Fruit fly (Drosophila melanogaster) whole organism, pupa: ENCODE results near the gene CG17751.

Experiments used
- CG17806 ChIP-seq: fragments of 200-800 bp; sonication (Bioruptor generic); optimal IDR thresholded peaks from 2 replicates; lab custom pipeline; 2018; ENCODE audit warnings: missing biosample characterization, mild to moderate bottlenecking, missing genetic modification characterization, moderate library complexity
- CG8159 ChIP-seq: fragments of 200-800 bp; sonication (Bioruptor generic); optimal IDR thresholded peaks from 3 replicates; lab custom pipeline; 2018; ENCODE audit warnings: missing biosample characterization, mild to moderate bottlenecking, missing genetic modification characterization, moderate library complexity

DNA sequence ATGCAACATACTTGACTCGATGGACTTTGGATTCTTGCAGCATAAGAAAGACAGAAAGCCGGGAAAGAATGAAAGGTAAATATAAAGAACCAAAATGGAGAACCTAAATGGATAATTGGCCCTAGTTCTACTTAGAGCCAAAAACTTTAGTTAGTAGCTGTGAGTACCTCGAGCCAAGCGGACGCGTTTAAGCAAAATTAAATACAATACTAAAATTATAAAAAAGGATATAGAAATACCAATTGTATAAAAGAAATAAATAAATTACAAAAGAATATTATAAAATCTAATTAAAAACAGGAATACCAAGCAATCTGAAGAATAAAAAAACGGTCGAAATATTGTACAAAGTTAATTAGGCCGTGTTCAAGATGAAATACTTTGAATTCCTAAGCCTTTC is 27.6 kb downstream of the CG17751 start, which contains the start of gene CG34138:
- TF ChIP-seq CG17806 (tag; lab: Kevin White, UChicago), result no peak
- no peak for TF ChIP-seq CG8159 (tag; lab: Kevin White, UChicago)
